Worm (Caenorhabditis elegans): ENCODE data around the gene clec-180.

The clec-180 gene

ce11 chrIV:7568593-7568992 lies at the start of gene clec-180:
clec-180 (plus strand) TSS chrIV:7568893.
- TF ChIP-seq snpc-1.2 (GFP tag; IDR thresholded peaks at IDR 0.05) (no peak), unc-130 (GFP tag; optimal IDR thresholded peaks at IDR 0.05) (no peak), ceh-32 (tag; optimal IDR thresholded peaks at IDR 0.05; ENCODE audit: poor library complexity) (no peak), ceh-28 (tag; optimal IDR thresholded peaks at IDR 0.05) (no peak), lin-1 (GFP tag; IDR thresholded peaks at IDR 0.05) (no peak), vab-7 (GFP tag; IDR thresholded peaks at IDR 0.05) (no peak), nhr-11 (tag; optimal IDR thresholded peaks at IDR 0.05) (no peak), Y75B8A.6 (GFP tag; IDR thresholded peaks at IDR 0.05) (no peak), lin-29 (GFP tag; IDR thresholded peaks at IDR 0.05) (no peak), ceh-62 (tag; optimal IDR thresholded peaks at IDR 0.05) (no peak), sdz-12 (GFP tag; optimal IDR thresholded peaks at IDR 0.05) (no peak), nhr-28 (tag; optimal IDR thresholded peaks at IDR 0.05) (no peak)

DNA sequence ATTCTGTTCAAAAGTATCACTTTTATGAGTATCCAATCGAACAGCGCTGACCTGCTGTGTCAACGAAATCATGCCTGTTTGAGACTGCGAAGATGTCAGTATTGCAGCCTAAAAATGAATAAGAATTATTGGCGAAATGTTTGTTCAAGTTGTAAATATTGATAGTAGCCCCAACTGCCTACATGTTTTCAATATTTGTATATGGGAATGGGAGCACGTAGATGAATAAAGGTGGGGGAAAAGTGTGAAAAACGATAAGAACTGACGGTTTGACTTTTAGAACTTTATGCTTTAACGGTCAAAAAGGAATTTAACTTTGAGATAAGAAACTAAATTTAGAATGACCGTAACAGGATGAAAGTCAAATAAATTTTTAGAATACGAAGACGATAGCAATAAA lies 48.4 kb upstream of the clec-180 start:
- TF ChIP-seq nhr-10 (tag; optimal IDR thresholded peaks at IDR 0.05) (no peak), dve-1 (tag; optimal IDR thresholded peaks at IDR 0.05; ENCODE audit: insufficient read depth) (peak; percentile 71), pqm-1 (tag; optimal IDR thresholded peaks at IDR 0.05) (peak; percentile 44), nhr-28 (tag; optimal IDR thresholded peaks at IDR 0.05) (peak; percentile 10), nhr-48 (tag; optimal IDR thresholded peaks at IDR 0.05) (no peak), daf-19 (GFP tag; conservative IDR thresholded peaks at IDR 0.05) (no peak), F44E2.7 (GFP tag; IDR thresholded peaks at IDR 0.05) (no peak), zag-1 (tag; optimal IDR thresholded peaks at IDR 0.05) (no peak), daf-16 (GFP tag; optimal IDR thresholded peaks at IDR 0.05) (no peak), daf-16 (tag; optimal IDR thresholded peaks at IDR 0.05) (peak; percentile 93)

ce11 chrIV:7520841-7521240 lies 47.9 kb upstream of the clec-180 start:
- TF ChIP-seq nhr-10 (tag; optimal IDR thresholded peaks at IDR 0.05) (no peak), ces-1 (GFP tag; optimal IDR thresholded peaks at IDR 0.05) (no peak), duxl-1 (tag; optimal IDR thresholded peaks at IDR 0.05; ENCODE audit: poor library complexity) (no peak), hlh-30 (tag; optimal IDR thresholded peaks at IDR 0.05; ENCODE audit: insufficient read depth) (peak; percentile 34), lir-3 (tag; optimal IDR thresholded peaks at IDR 0.05) (no peak), ctbp-1 (GFP tag; IDR thresholded peaks at IDR 0.05) (no peak), daf-16 (GFP tag; optimal IDR thresholded peaks at IDR 0.05) (no peak), daf-16 (tag; optimal IDR thresholded peaks at IDR 0.05) (peak; percentile 40), mxl-3 (GFP tag; optimal IDR thresholded peaks at IDR 0.05) (no peak), Y75B8A.6 (GFP tag; IDR thresholded peaks at IDR 0.05) (no peak), lin-13 (GFP tag; optimal IDR thresholded peaks at IDR 0.05) (no peak), snpc-4 (tag; optimal IDR thresholded peaks at IDR 0.05) (no peak), F44E2.7 (GFP tag; IDR thresholded peaks at IDR 0.05) (no peak), nhr-28 (tag; optimal IDR thresholded peaks at IDR 0.05) (peak; percentile 22), cey-2 (tag; optimal IDR thresholded peaks at IDR 0.05; ENCODE audit: borderline replicate concordance, insufficient read depth) (no peak), fkh-10 (GFP tag; optimal IDR thresholded peaks at IDR 0.05) (no peak), ceh-44 (GFP tag; IDR thresholded peaks at IDR 0.05) (no peak), nhr-41 (GFP tag; IDR thresholded peaks at IDR 0.05) (no peak), pha-4 (GFP tag; IDR thresholded peaks at IDR 0.05) (no peak), pha-4 (tag; optimal IDR thresholded peaks at IDR 0.05) (no peak), spr-1 (tag; optimal IDR thresholded peaks at IDR 0.05) (no peak), attf-4 (tag; optimal IDR thresholded peaks at IDR 0.05) (no peak), nhr-76 (tag; optimal IDR thresholded peaks at IDR 0.05) (no peak), lim-7 (GFP tag; IDR thresholded peaks at IDR 0.05) (no peak), fos-1 (tag; optimal IDR thresholded peaks at IDR 0.05) (no peak), lsy-2 (tag; optimal IDR thresholded peaks at IDR 0.05) (no peak), tra-1 (GFP tag; IDR thresholded peaks at IDR 0.05) (no peak), ztf-11 (tag; optimal IDR thresholded peaks at IDR 0.05) (no peak), php-3 (GFP tag; IDR thresholded peaks at IDR 0.05) (peak; percentile 39; the same call in 1 of the 2 replicates), ceh-82 (tag; optimal IDR thresholded peaks at IDR 0.05) (no peak), egl-43 (GFP tag; IDR thresholded peaks at IDR 0.05) (no peak), sdz-12 (GFP tag; optimal IDR thresholded peaks at IDR 0.05) (no peak), lin-38 (GFP tag; IDR thresholded peaks at IDR 0.05) (no peak), zag-1 (tag; optimal IDR thresholded peaks at IDR 0.05) (no peak), tag-97 (GFP tag; IDR thresholded peaks at IDR 0.05) (no peak), madf-9 (GFP tag; conservative IDR thresholded peaks at IDR 0.05) (no peak)

Data from whole organism, L4 larva.